Worm (Caenorhabditis elegans) whole organism, midembryonic: ENCODE results near the gene ugt-17.

Source experiments
- T22C8.4 ChIP-seq: fragments of 200-800 bp; sonication (Bioruptor generic); IDR thresholded peaks from 2 replicates; pipeline ENCODE4 v1.3.6; 2022; ENCODE audit warnings: missing genetic modification characterization, missing compliant biosample characterization
- cog-1 ChIP-seq: sonication (generic microtip); optimal IDR thresholded peaks from 2 replicates; lab custom pipeline; 2016; ENCODE audit warnings: missing genetic modification characterization, missing compliant biosample characterization
- flt-1 ChIP-seq: fragments of 200-800 bp; sonication (Bioruptor generic); IDR thresholded peaks from 2 replicates; pipeline ENCODE4 v1.3.6; 2022; ENCODE audit warnings: missing genetic modification characterization, missing compliant biosample characterization
- klf-2 ChIP-seq: fragments of 200-800 bp; sonication (Bioruptor generic); conservative IDR thresholded peaks from 2 replicates; pipeline ENCODE4 v1.3.6; 2022; ENCODE audit warnings: missing genetic modification reagents, missing genetic modification characterization, missing compliant biosample characterization
- med-1 ChIP-seq: sonication (generic microtip); optimal IDR thresholded peaks from 2 replicates; lab custom pipeline; 2017; ENCODE audit warnings: missing genetic modification characterization, mild to moderate bottlenecking, missing compliant biosample characterization, antibody characterized with exemption, missing genetic modification reagents; ENCODE audit not compliant: insufficient read depth
- ref-1 ChIP-seq: fragments of 200-800 bp; sonication (Bioruptor generic); conservative IDR thresholded peaks from 2 replicates; pipeline ENCODE4 v1.3.6; 2022; ENCODE audit warnings: missing genetic modification reagents, missing genetic modification characterization, missing compliant biosample characterization
- tab-1 ChIP-seq: fragments of 200-800 bp; sonication (Bioruptor generic); IDR thresholded peaks from 2 replicates; pipeline ENCODE4 v1.3.6; 2022; ENCODE audit warnings: missing genetic modification characterization, missing compliant biosample characterization
- ztf-23 ChIP-seq: fragments of 200-800 bp; sonication (Bioruptor generic); IDR thresholded peaks from 2 replicates; pipeline ENCODE4 v1.3.6; 2022; ENCODE audit warnings: missing genetic modification reagents, missing genetic modification characterization, missing compliant biosample characterization
- ztf-29 ChIP-seq: fragments of 200-800 bp; sonication (Bioruptor generic); IDR thresholded peaks from 2 replicates; pipeline ENCODE4 v1.3.6; 2022; ENCODE audit warnings: missing genetic modification reagents, missing genetic modification characterization, missing compliant biosample characterization

Gene ugt-17

ce11 chrV:10104785-10105310 lies at the start of gene ugt-17:
Gene ugt-17, minus strand, starts transcription at chrV:10104964.
- TF ChIP-seq ztf-29 (GFP tag; lab: Robert Waterston, UW) (no peak), klf-2 (no peak), cog-1 (tag; lab: Kevin White, UChicago) (no peak), ref-1 (no peak), T22C8.4 (GFP tag; lab: Robert Waterston, UW) (no peak), med-1 (GFP tag; lab: Kevin White, UChicago) (no peak), tab-1 (no peak), ztf-23 (no peak), flt-1 (GFP tag; lab: Robert Waterston, UW) (no peak)

DNA sequence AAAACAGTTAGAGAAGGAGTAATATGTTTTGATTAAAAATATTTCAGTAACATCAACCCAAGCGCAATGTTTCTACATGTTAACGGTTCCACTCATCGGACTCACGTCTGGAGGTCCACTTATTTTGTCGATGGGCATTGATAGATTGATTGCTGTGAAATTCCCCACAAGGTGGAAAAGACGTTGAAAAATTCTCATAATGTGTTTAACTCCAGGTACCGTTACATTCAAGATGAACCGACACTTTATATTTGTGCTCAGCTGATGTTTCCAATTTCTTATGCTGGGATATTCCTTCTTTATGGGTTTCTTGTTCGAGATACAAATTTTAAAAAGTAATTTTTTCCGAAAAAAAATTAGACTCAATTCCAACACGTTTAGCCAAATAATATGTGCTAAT lies 48.3 kb upstream of the ugt-17 start:
- TF ChIP-seq tab-1, result no peak

DNA sequence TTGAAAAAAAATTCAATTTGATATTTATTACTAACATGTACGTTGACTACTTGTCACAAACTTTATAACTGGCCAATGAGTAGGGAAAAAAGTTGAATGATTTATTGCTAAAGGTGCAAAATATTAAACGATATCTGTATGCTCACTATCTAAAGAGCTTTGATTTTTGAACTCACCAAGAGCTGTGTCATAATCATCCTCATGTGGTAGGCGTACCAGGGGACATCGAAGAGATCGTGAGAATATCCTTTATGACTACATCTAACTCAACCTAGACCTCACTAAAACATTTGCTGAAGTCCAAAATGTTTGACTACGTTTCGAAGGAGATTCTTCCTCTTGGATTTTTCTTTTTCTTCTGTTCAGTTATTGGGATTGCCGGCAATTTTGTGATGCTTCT lies 47.5 kb upstream of the ugt-17 start, which contains the start of gene srsx-28:
Gene srsx-28 (plus strand): TSS at position 301 of the 400 bp plus-strand sequence.
- TF ChIP-seq ref-1 (no peak), med-1 (GFP tag; lab: Kevin White, UChicago) (no peak), cog-1 (tag; lab: Kevin White, UChicago) (no peak), tab-1 (no peak), ztf-29 (GFP tag; lab: Robert Waterston, UW) (no peak), klf-2 (no peak), T22C8.4 (GFP tag; lab: Robert Waterston, UW) (no peak), ztf-23 (no peak), flt-1 (GFP tag; lab: Robert Waterston, UW) (no peak)

- TF ChIP-seq ref-1, result no peak
- TF ChIP-seq flt-1 (GFP tag; lab: Robert Waterston, UW), result no peak
- no peak for TF ChIP-seq tab-1
- TF ChIP-seq med-1 (GFP tag; lab: Kevin White, UChicago), result no peak
- no peak for TF ChIP-seq ztf-23
- no peak for TF ChIP-seq T22C8.4 (GFP tag; lab: Robert Waterston, UW)
- TF ChIP-seq cog-1 (tag; lab: Kevin White, UChicago), result no peak
Observed at ce11 chrV:10149728-10150127, 45.0 kb upstream of the ugt-17 start, which contains the start of gene srsx-27. Gene srsx-27, plus strand, starts transcription at chrV:10150028.

ce11 chrV:10148352-10148751 lies 43.6 kb upstream of the ugt-17 start, which contains the start of gene srsx-26:
Gene srsx-26, plus strand, starts transcription at chrV:10148652.
- TF ChIP-seq tab-1 (no peak), ztf-23 (no peak), cog-1 (tag; lab: Kevin White, UChicago) (no peak), T22C8.4 (GFP tag; lab: Robert Waterston, UW) (no peak), klf-2 (no peak), flt-1 (GFP tag; lab: Robert Waterston, UW) (no peak), med-1 (GFP tag; lab: Kevin White, UChicago) (no peak)

DNA sequence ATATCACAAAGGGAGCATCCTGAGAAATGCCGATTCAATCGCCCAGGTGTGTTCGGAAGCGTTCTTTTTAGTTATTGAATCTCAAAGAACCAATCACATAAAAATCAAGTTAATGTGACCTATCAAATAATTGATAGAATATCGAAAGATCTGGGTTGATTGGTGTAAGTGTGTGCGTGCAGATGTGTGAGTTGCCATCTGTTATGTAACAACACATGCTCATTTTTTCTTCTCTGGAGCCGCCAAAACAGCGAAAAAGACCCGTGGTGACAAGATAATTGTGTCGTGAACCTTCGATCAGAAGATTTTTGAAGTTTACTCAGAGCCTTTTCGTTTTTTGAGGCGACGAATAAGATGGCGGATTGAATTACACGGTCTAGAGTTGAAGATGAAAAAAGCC lies 42.0 kb upstream of the ugt-17 start:
- no peak for TF ChIP-seq klf-2
- TF ChIP-seq cog-1 (tag; lab: Kevin White, UChicago), result no peak
- TF ChIP-seq tab-1, result no peak
- no peak for TF ChIP-seq med-1 (GFP tag; lab: Kevin White, UChicago)
- TF ChIP-seq ztf-29 (GFP tag; lab: Robert Waterston, UW), result no peak
- no peak for TF ChIP-seq flt-1 (GFP tag; lab: Robert Waterston, UW)
- TF ChIP-seq ztf-23, result no peak
- TF ChIP-seq ref-1, result no peak
- TF ChIP-seq T22C8.4 (GFP tag; lab: Robert Waterston, UW), result no peak

DNA sequence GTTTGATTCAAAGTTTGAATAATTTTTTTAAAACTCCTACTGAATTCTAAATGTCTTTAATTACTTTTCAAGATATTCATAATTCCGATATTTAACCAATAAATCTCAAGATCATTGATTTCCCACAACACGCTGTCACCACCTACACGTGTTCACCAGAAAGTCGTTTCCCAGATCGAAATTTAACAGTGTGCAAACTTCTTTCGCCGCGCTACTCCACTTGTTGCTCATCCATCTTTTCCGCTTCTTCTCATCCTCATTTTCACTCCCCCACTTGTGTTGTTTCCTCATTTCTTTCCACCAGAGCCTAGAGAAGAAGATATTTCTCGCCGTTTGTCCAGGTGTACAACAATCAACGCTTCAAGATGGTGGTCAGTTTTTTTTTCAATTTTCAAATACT lies 40.9 kb upstream of the ugt-17 start, which contains the start of gene C51E3.9:
Gene C51E3.9 (plus strand): TSS at position 301 of the 400 bp plus-strand sequence.
- TF ChIP-seq ztf-29 (GFP tag; lab: Robert Waterston, UW) (no peak), ztf-23 (no peak), tab-1 (no peak), ref-1 (no peak)

DNA sequence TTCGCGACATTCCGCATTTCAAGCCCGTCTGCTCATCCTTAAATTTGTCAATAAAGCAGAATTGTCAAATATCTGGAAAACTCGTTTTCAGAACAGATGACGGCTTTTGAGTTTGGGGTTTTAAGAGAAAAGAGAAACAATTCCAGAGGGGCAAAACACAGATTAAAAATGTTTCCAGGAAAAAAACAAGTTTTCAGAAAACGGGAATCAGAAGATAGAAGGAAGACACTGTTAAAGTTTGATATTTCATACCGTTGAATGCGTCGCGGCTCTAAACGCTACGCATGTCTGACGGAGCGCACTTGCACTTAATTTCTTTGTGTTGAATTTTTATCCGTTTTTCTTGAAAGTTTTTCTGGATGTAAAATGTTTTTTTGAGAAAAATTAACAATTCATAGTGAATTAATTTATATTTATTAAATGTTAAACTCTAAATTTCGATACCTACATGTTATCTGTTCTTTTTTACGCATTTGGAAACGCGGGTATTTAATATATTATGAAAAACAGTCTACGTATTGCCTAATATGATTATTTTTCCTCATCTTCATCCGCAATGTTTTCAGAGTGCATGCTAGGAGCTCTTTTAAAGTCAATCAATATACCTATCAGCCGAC lies 29.4 kb upstream of the ugt-17 start, which contains the start of the genes C08B6.18, wdr-20 and C08B6.8:
Gene C08B6.18 (minus strand): TSS at position 51 of the 617 bp plus-strand sequence.
Gene wdr-20 (minus strand): TSS at position 82 of the 617 bp plus-strand sequence.
Gene C08B6.8 (plus strand): TSS at position 567 of the 617 bp plus-strand sequence.
- no peak for TF ChIP-seq ztf-23
- no peak for TF ChIP-seq T22C8.4 (GFP tag; lab: Robert Waterston, UW)
- TF ChIP-seq med-1 (GFP tag; lab: Kevin White, UChicago), result no peak
- TF ChIP-seq klf-2, result no peak
- TF ChIP-seq cog-1 (tag; lab: Kevin White, UChicago), result no peak
- no peak for TF ChIP-seq ref-1
- TF ChIP-seq tab-1, result no peak
- TF ChIP-seq ztf-29 (GFP tag; lab: Robert Waterston, UW), result no peak

DNA sequence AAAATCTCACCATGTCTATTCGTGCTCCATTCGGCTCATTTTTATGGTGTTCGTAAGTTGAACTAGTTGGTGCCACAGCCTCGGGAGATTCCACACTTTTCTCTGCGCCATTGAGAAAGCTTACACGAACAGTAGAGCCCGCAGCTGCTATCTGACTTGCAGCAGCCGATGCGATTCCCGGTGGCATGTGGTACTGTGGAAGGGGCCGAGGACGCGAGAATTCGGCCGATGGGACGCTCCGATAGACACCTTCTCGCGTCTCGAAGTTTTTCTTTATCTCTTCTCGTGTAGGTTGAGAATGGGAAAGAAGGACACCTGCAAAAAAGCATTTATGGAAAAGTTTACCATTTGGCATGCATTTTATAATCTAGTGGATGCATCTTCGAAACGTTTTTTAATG lies 28.5 kb upstream of the ugt-17 start:
- no peak for TF ChIP-seq ref-1
- TF ChIP-seq med-1 (GFP tag; lab: Kevin White, UChicago), result no peak

DNA sequence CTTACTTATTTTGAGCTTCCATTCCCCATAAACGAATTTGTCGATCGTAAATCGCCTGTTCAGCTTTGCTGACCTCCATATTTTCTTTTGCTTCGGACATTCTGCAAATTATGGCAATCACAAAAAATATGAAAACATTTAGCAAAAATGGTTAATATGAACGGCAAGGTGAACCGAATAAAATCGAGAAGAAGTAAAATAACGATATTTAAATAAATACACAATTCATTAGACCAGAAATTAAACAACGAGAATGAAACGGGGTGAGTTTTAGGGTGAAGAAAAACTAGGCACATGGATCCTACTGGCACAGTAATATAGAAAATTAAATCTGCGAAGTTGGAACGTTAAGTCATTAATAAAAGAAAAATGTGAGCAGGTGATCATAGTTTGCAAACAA lies 25.4 kb upstream of the ugt-17 start, which contains the start of gene aos-1:
Gene aos-1 (minus strand): TSS at position 101 of the 400 bp plus-strand sequence.
- TF ChIP-seq ref-1 (no peak), flt-1 (GFP tag; lab: Robert Waterston, UW) (no peak), med-1 (GFP tag; lab: Kevin White, UChicago) (no peak), T22C8.4 (GFP tag; lab: Robert Waterston, UW) (no peak), klf-2 (no peak), ztf-29 (GFP tag; lab: Robert Waterston, UW) (no peak), cog-1 (tag; lab: Kevin White, UChicago) (no peak), tab-1 (no peak), ztf-23 (no peak)
